Fruit fly (Drosophila melanogaster) whole organism, embryonic: Measurements from ENCODE around the gene CG4957.

Experiments
- Aef1 ChIP-seq: fragments of 200-800 bp; sonication (Bioruptor generic); IDR thresholded peaks from 3 replicates; pipeline ENCODE4 v1.3.6; 2022; ENCODE audit warnings: missing biosample characterization, missing genetic modification characterization
- Antp ChIP-seq: fragments of 200-800 bp; sonication (Bioruptor generic); optimal IDR thresholded peaks from 3 replicates; lab custom pipeline; 2016; ENCODE audit warnings: missing biosample characterization, missing genetic modification characterization
- Atf3 ChIP-seq: fragments of 200-800 bp; sonication (Bioruptor generic); optimal IDR thresholded peaks from 3 replicates; lab custom pipeline; 2016; ENCODE audit warnings: missing biosample characterization, missing genetic modification characterization
- CG10321 ChIP-seq: fragments of 200-800 bp; sonication (Bioruptor generic); IDR thresholded peaks from 2 replicates; pipeline ENCODE4 v1.3.6; 2022; ENCODE audit warnings: missing biosample characterization, missing genetic modification characterization
- CG11093 ChIP-seq: fragments of 200-800 bp; sonication (Bioruptor generic); IDR thresholded peaks from 3 replicates; pipeline ENCODE4 v1.3.6; 2022; ENCODE audit warnings: missing biosample characterization, missing genetic modification characterization
- CG12236 ChIP-seq: fragments of 200-800 bp; sonication (Bioruptor generic); optimal IDR thresholded peaks from 2 replicates; lab custom pipeline; 2016; ENCODE audit warnings: missing biosample characterization, missing genetic modification characterization
- CG13123 ChIP-seq: fragments of 200-800 bp; sonication (Bioruptor generic); optimal IDR thresholded peaks from 2 replicates; lab custom pipeline; 2016; ENCODE audit warnings: missing biosample characterization, missing genetic modification characterization
- CG13287 ChIP-seq: fragments of 200-800 bp; sonication (Bioruptor generic); IDR thresholded peaks from 2 replicates; pipeline ENCODE4 v1.3.6; 2022; ENCODE audit warnings: missing biosample characterization, missing genetic modification characterization; ENCODE audit not compliant: partially characterized antibody
- CG14441 ChIP-seq: fragments of 200-800 bp; sonication (Bioruptor generic); IDR thresholded peaks from 2 replicates; pipeline ENCODE4 v1.3.6; 2022; ENCODE audit warnings: missing biosample characterization, missing genetic modification characterization
- CG1602 ChIP-seq: fragments of 200-800 bp; sonication (Bioruptor generic); optimal IDR thresholded peaks from 3 replicates; lab custom pipeline; 2016; ENCODE audit warnings: missing biosample characterization, missing genetic modification characterization
- CG16813 ChIP-seq: fragments of 200-800 bp; sonication (Bioruptor generic); IDR thresholded peaks from 3 replicates; pipeline ENCODE4 v1.3.6; 2022; ENCODE audit warnings: missing biosample characterization, missing genetic modification characterization; ENCODE audit not compliant: partially characterized antibody
- CG18599 ChIP-seq: fragments of 200-800 bp; sonication (Bioruptor generic); optimal IDR thresholded peaks from 3 replicates; lab custom pipeline; 2017; ENCODE audit warnings: missing biosample characterization, missing genetic modification characterization, mild to moderate bottlenecking, moderate library complexity, missing genetic modification reagents
- CG2199 ChIP-seq: fragments of 200-800 bp; sonication (Bioruptor generic); IDR thresholded peaks from 3 replicates; pipeline ENCODE4 v1.3.6; 2022; ENCODE audit warnings: missing biosample characterization, missing genetic modification characterization
- CG32767 ChIP-seq: fragments of 200-800 bp; sonication (Bioruptor generic); IDR thresholded peaks from 2 replicates; pipeline ENCODE4 v1.3.6; 2022; ENCODE audit warnings: missing biosample characterization, missing genetic modification characterization
- CG3726 ChIP-seq: fragments of 200-800 bp; sonication (Bioruptor generic); IDR thresholded peaks from 3 replicates; pipeline ENCODE4, ENCODE4 v1.3.6; 2022; ENCODE audit warnings: missing biosample characterization, missing genetic modification characterization
- CG4328 ChIP-seq: fragments of 200-800 bp; sonication (Bioruptor generic); optimal IDR thresholded peaks from 3 replicates; lab custom pipeline; 2017; ENCODE audit warnings: missing biosample characterization, missing genetic modification reagents, missing genetic modification characterization
- CG4424 ChIP-seq: fragments of 200-800 bp; sonication (Bioruptor generic); optimal IDR thresholded peaks from 3 replicates; lab custom pipeline; 2016; ENCODE audit warnings: missing biosample characterization, missing genetic modification characterization
- CG8765 ChIP-seq: fragments of 200-800 bp; sonication (Bioruptor generic); IDR thresholded peaks from 2 replicates; pipeline ENCODE4 v1.3.6; 2022; ENCODE audit warnings: missing biosample characterization, missing genetic modification characterization
- CHES-1-like ChIP-seq: fragments of 200-800 bp; sonication (Bioruptor generic); optimal IDR thresholded peaks from 2 replicates; lab custom pipeline; 2016; ENCODE audit warnings: missing biosample characterization, missing genetic modification characterization
- Chrac-16 ChIP-seq: fragments of 200-800 bp; sonication (Bioruptor generic); optimal IDR thresholded peaks from 3 replicates; lab custom pipeline; 2016; ENCODE audit warnings: missing biosample characterization, missing genetic modification characterization
- D19A ChIP-seq: fragments of 200-800 bp; optimal IDR thresholded peaks from 3 replicates; lab custom pipeline; 2019; ENCODE audit warnings: missing biosample characterization, mild to moderate bottlenecking, missing genetic modification characterization, moderate library complexity
- Dad ChIP-seq: fragments of 200-800 bp; sonication (Bioruptor generic); optimal IDR thresholded peaks from 3 replicates; lab custom pipeline; 2016; ENCODE audit warnings: missing biosample characterization, missing genetic modification characterization
- Dfd ChIP-seq, 2 experiments: fragments of >200 bp; optimal IDR thresholded peaks; 2 replicates each; lab custom pipeline; 2017; ENCODE audit warnings: missing biosample characterization in 2 of 2, missing genetic modification characterization in 2 of 2
- HLH4C ChIP-seq: fragments of 200-800 bp; sonication (Bioruptor generic); IDR thresholded peaks from 3 replicates; pipeline ENCODE4 v1.3.6; 2022; ENCODE audit warnings: missing biosample characterization, missing genetic modification characterization; ENCODE audit not compliant: partially characterized antibody
- HLHmδ ChIP-seq: fragments of 200-800 bp; sonication (Bioruptor generic); optimal IDR thresholded peaks from 2 replicates; lab custom pipeline; 2018; ENCODE audit warnings: missing biosample characterization, mild to moderate bottlenecking, missing genetic modification characterization, moderate library complexity
- Mrtf ChIP-seq: fragments of 200-800 bp; sonication (Bioruptor generic); IDR thresholded peaks from 3 replicates; pipeline ENCODE4 v1.3.6; 2022; ENCODE audit warnings: missing biosample characterization, missing genetic modification characterization
- NC2α ChIP-seq: fragments of 200-800 bp; sonication (Bioruptor generic); optimal IDR thresholded peaks from 2 replicates; lab custom pipeline; 2016; ENCODE audit warnings: missing biosample characterization, missing genetic modification characterization
- Optix ChIP-seq: fragments of 200-800 bp; sonication (Bioruptor generic); IDR thresholded peaks from 3 replicates; pipeline ENCODE4 v1.3.6; 2022; ENCODE audit warnings: missing biosample characterization, missing genetic modification characterization
- Rfx ChIP-seq: fragments of 200-800 bp; sonication (Bioruptor generic); IDR thresholded peaks from 2 replicates; pipeline ENCODE4 v1.3.6; 2022; ENCODE audit warnings: missing biosample characterization, missing genetic modification characterization
- Six4 ChIP-seq: fragments of 200-800 bp; sonication (Bioruptor generic); optimal IDR thresholded peaks from 2 replicates; lab custom pipeline; 2016; ENCODE audit warnings: missing biosample characterization, missing genetic modification characterization
- Xbp1 ChIP-seq: fragments of 200-800 bp; sonication (Bioruptor generic); optimal IDR thresholded peaks from 3 replicates; lab custom pipeline; 2016; ENCODE audit warnings: missing biosample characterization, mild to moderate bottlenecking, missing genetic modification characterization
- amos ChIP-seq: fragments of 200-800 bp; sonication (Bioruptor generic); IDR thresholded peaks from 2 replicates; pipeline ENCODE4 v1.3.6; 2022; ENCODE audit warnings: missing biosample characterization, missing genetic modification characterization; ENCODE audit not compliant: partially characterized antibody
- ap ChIP-seq: fragments of 200-800 bp; sonication (Bioruptor generic); IDR thresholded peaks from 2 replicates; pipeline ENCODE4 v1.3.6; 2022; ENCODE audit warnings: missing biosample characterization, missing genetic modification characterization
- az2 ChIP-seq: fragments of 200-800 bp; sonication (Bioruptor generic); optimal IDR thresholded peaks from 3 replicates; lab custom pipeline; 2016; ENCODE audit warnings: missing biosample characterization, missing genetic modification characterization
- bcd ChIP-seq: fragments of 200-800 bp; sonication (Bioruptor generic); optimal IDR thresholded peaks from 2 replicates; lab custom pipeline; 2017; ENCODE audit warnings: missing biosample characterization, mild to moderate bottlenecking, missing genetic modification characterization
- bigmax ChIP-seq: fragments of 200-800 bp; sonication (Bioruptor generic); optimal IDR thresholded peaks from 2 replicates; lab custom pipeline; 2018; ENCODE audit warnings: missing biosample characterization, mild to moderate bottlenecking, missing genetic modification characterization
- caup ChIP-seq: fragments of 200-800 bp; sonication (Bioruptor generic); optimal IDR thresholded peaks from 3 replicates; lab custom pipeline; 2017; ENCODE audit warnings: missing biosample characterization, mild to moderate bottlenecking, missing genetic modification characterization, moderate library complexity; ENCODE audit not compliant: severe bottlenecking
- cg ChIP-seq: fragments of 200-800 bp; sonication (Bioruptor generic); optimal IDR thresholded peaks from 3 replicates; lab custom pipeline; 2019; ENCODE audit warnings: missing biosample characterization, mild to moderate bottlenecking, missing genetic modification characterization, moderate library complexity
- chif ChIP-seq, 2 experiments: fragments of 200-800 bp; sonication (Bioruptor generic); optimal IDR thresholded peaks; 3 replicates each; lab custom pipeline; 2016; ENCODE audit warnings: missing biosample characterization in 2 of 2, missing genetic modification characterization in 2 of 2
- chinmo ChIP-seq: fragments of 200-800 bp; sonication (Bioruptor generic); IDR thresholded peaks from 4 replicates; pipeline ENCODE4 v1.3.6; 2022; ENCODE audit warnings: missing biosample characterization, missing genetic modification characterization; ENCODE audit not compliant: partially characterized antibody
- gem ChIP-seq: fragments of 200-800 bp; sonication (Bioruptor generic); optimal IDR thresholded peaks from 2 replicates; lab custom pipeline; 2019; ENCODE audit warnings: missing biosample characterization, mild to moderate bottlenecking, missing genetic modification characterization, moderate library complexity
- hbn ChIP-seq: fragments of 200-800 bp; sonication (Bioruptor generic); IDR thresholded peaks from 2 replicates; pipeline ENCODE4 v1.3.6; 2022; ENCODE audit warnings: missing biosample characterization, missing genetic modification characterization; ENCODE audit not compliant: partially characterized antibody
- insv ChIP-seq, 2 experiments: fragments of 200-800 bp; sonication (Bioruptor generic); optimal IDR thresholded peaks; 3 replicates each; lab custom pipeline; 2016 to 2018; ENCODE audit warnings: missing biosample characterization in 2 of 2, missing genetic modification characterization in 2 of 2
- salm ChIP-seq: fragments of 200-800 bp; sonication (Bioruptor generic); optimal IDR thresholded peaks from 2 replicates; lab custom pipeline; 2018; ENCODE audit warnings: missing biosample characterization, mild to moderate bottlenecking, missing genetic modification characterization
- sc ChIP-seq, 3 experiments: fragments of >200 bp in 2 of 3; fragments of 200-800 bp in 1 of 3; sonication (Bioruptor generic) in 1 of 3; optimal IDR thresholded peaks; 2 replicates in 2 of 3; 3 replicates in 1 of 3; lab custom pipeline; 2017; ENCODE audit warnings: mild to moderate bottlenecking in 1 of 3, missing biosample characterization in 1 of 3, missing genetic modification characterization in 1 of 3, missing genetic modification reagents in 1 of 3
- stc ChIP-seq: fragments of 200-800 bp; sonication (Bioruptor generic); IDR thresholded peaks from 2 replicates; pipeline ENCODE4 v1.3.6; 2022; ENCODE audit warnings: missing biosample characterization, missing genetic modification characterization
- sug ChIP-seq: fragments of 200-800 bp; optimal IDR thresholded peaks from 2 replicates; lab custom pipeline; 2019; ENCODE audit warnings: missing biosample characterization, mild to moderate bottlenecking, missing genetic modification characterization, moderate library complexity
- tap ChIP-seq: fragments of 200-800 bp; optimal IDR thresholded peaks from 3 replicates; lab custom pipeline; 2019; ENCODE audit warnings: missing biosample characterization, mild to moderate bottlenecking, missing genetic modification characterization, moderate library complexity
- tup ChIP-seq: fragments of 200-800 bp; sonication (Bioruptor generic); optimal IDR thresholded peaks from 2 replicates; lab custom pipeline; 2016; ENCODE audit warnings: missing biosample characterization, mild to moderate bottlenecking, missing genetic modification characterization, moderate library complexity
- twi ChIP-seq: fragments of 200-800 bp; optimal IDR thresholded peaks from 2 replicates; lab custom pipeline; 2019; ENCODE audit warnings: missing biosample characterization, mild to moderate bottlenecking, missing genetic modification characterization, moderate library complexity
- zfh1 ChIP-seq: fragments of 200-800 bp; sonication (Bioruptor generic); IDR thresholded peaks from 3 replicates; pipeline ENCODE4 v1.3.6; 2022; ENCODE audit warnings: missing biosample characterization, missing genetic modification characterization

CG4957 gene

dm6 chr2L:10299810-10300147, 31.1 kb downstream of the CG4957 start, which contains the start of gene CYLD (continued):
- peak; percentile 67 for TF ChIP-seq CG13123 (GFP tag; lab: Kevin White, UChicago)
- no peak for TF ChIP-seq chinmo
- TF ChIP-seq Atf3 (GFP tag; lab: Kevin White, UChicago): no peak
- TF ChIP-seq HLH4C (GFP tag; lab: Robert Waterston, UW): no peak; the same call in 1 of the 3 replicates
- peak; percentile 77 for TF ChIP-seq Xbp1
- TF ChIP-seq Mrtf (GFP tag; lab: Robert Waterston, UW): no peak
- TF ChIP-seq bigmax (GFP tag; lab: Kevin White, UChicago): no peak
- peak; percentile 71 for TF ChIP-seq CG4424 (GFP tag; lab: Kevin White, UChicago)
- TF ChIP-seq CG16813: no peak
- TF ChIP-seq ap (GFP tag; lab: Robert Waterston, UW): no peak; the same call in 1 of the 2 replicates
- TF ChIP-seq gem: peak; percentile 89
- no peak for TF ChIP-seq CG11093 (GFP tag; lab: Robert Waterston, UW)
- peak; percentile 60 for TF ChIP-seq Chrac-16
- no peak for TF ChIP-seq sc (optimal IDR thresholded peaks at IDR 0.05; lab: Kevin White, UChicago)
- peak; percentile 13 for TF ChIP-seq sc (GFP tag; optimal IDR thresholded peaks at IDR 0.05; lab: Kevin White, UChicago)
- TF ChIP-seq CG1602 (GFP tag; lab: Kevin White, UChicago): peak; percentile 59
- no peak for TF ChIP-seq insv (GFP tag; optimal IDR thresholded peaks at IDR 0.05; lab: Kevin White, UChicago)
- no peak for TF ChIP-seq CG32767 (GFP tag; lab: Robert Waterston, UW)
- no peak for TF ChIP-seq amos
- peak; percentile 63 for TF ChIP-seq Six4 (GFP tag; lab: Kevin White, UChicago)
- peak; percentile 68 for TF ChIP-seq D19A (tag; lab: Kevin White, UChicago)
- no peak for TF ChIP-seq CG10321 (GFP tag; lab: Robert Waterston, UW)
- TF ChIP-seq CG8765 (GFP tag; lab: Robert Waterston, UW): no peak
- peak; percentile 27 for TF ChIP-seq CHES-1-like (GFP tag; lab: Kevin White, UChicago)
- no peak for TF ChIP-seq CG18599 (GFP tag; lab: Kevin White, UChicago)
- TF ChIP-seq stc (GFP tag; lab: Robert Waterston, UW): peak; percentile 77
- TF ChIP-seq CG2199 (GFP tag; lab: Robert Waterston, UW): no peak
- TF ChIP-seq CG4328 (GFP tag; lab: Kevin White, UChicago): no peak
- no peak for TF ChIP-seq CG3726 (GFP tag; lab: Robert Waterston, UW)
- TF ChIP-seq az2 (GFP tag; lab: Kevin White, UChicago): peak; percentile 77
- no peak for TF ChIP-seq bcd (GFP tag; lab: Kevin White, UChicago)
- TF ChIP-seq Dad (GFP tag; lab: Kevin White, UChicago): no peak
- TF ChIP-seq Dfd (GFP tag; optimal IDR thresholded peaks at IDR 0.05; lab: Kevin White, UChicago): no peak
- peak; percentile 49 for TF ChIP-seq sug (tag; lab: Kevin White, UChicago)
- TF ChIP-seq Optix: no peak
- no peak for TF ChIP-seq NC2α (GFP tag; lab: Kevin White, UChicago)
- TF ChIP-seq Aef1 (GFP tag; lab: Robert Waterston, UW): no peak; the same call in 2 of the 3 replicates
- 0 out of 2 replicates have a peak, but pooled peaks have one; percentile 39 for TF ChIP-seq CG14441 (GFP tag; lab: Robert Waterston, UW)
- TF ChIP-seq CG13287 (GFP tag; lab: Robert Waterston, UW): no peak; the same call in 1 of the 2 replicates
- peak; percentile 68 for TF ChIP-seq tap (tag; lab: Kevin White, UChicago)
- peak; percentile 9 for TF ChIP-seq twi
- peak in 1 of 2 experiments; percentile 8 for TF ChIP-seq chif (GFP tag; optimal IDR thresholded peaks at IDR 0.05; lab: Kevin White, UChicago)
- no peak for TF ChIP-seq cg
- no peak for TF ChIP-seq CG12236 (GFP tag; lab: Kevin White, UChicago)
- peak; percentile 81 for TF ChIP-seq zfh1 (GFP tag; lab: Robert Waterston, UW)
- no peak for TF ChIP-seq tup
- TF ChIP-seq Rfx (GFP tag; lab: Robert Waterston, UW): peak; percentile 74; the same call in 1 of the 2 replicates
- peak; percentile 63 for TF ChIP-seq salm (tag; lab: Kevin White, UChicago)
- no peak for TF ChIP-seq Antp
- no peak for TF ChIP-seq HLHmδ (GFP tag; lab: Kevin White, UChicago)
- no peak for TF ChIP-seq caup
- no peak for TF ChIP-seq hbn (GFP tag; lab: Robert Waterston, UW)
